Fruit fly (Drosophila melanogaster): ENCODE results near the gene rtp.
A peak's percentile ranks its signal among the peaks of the same experiment; 100 is the strongest.

The rtp gene

dm6 chr3R:5256462-5257146 is 19.5 kb upstream of the rtp start, which contains the start of the genes Enoph and Hph:
Gene Enoph, minus strand, starts transcription at chr3R:5256681.
Gene Hph, plus strand, starts transcription at chr3R:5257037.
- no peak for TF ChIP-seq cnc (optimal IDR thresholded peaks at IDR 0.05)
- peak; percentile 61 for TF ChIP-seq Clk (GFP tag; optimal IDR thresholded peaks at IDR 0.05)
- TF ChIP-seq CG33017 (tag; optimal IDR thresholded peaks at IDR 0.05): peak; percentile 79
- peak; percentile 71 for TF ChIP-seq CG12768 (GFP tag; optimal IDR thresholded peaks at IDR 0.05)
- TF ChIP-seq CG5204 (GFP tag; optimal IDR thresholded peaks at IDR 0.05): no peak
- peak; percentile 93 for TF ChIP-seq tj (GFP tag; optimal IDR thresholded peaks at IDR 0.05)
- peak; percentile 74 for TF ChIP-seq CG7045 (GFP tag; optimal IDR thresholded peaks at IDR 0.05)
- peak; percentile 70 for TF ChIP-seq CG7101 (tag; optimal IDR thresholded peaks at IDR 0.05)
- TF ChIP-seq bab1 (GFP tag; optimal IDR thresholded peaks at IDR 0.05): no peak
- peak; percentile 70 for TF ChIP-seq Crg-1 (GFP tag; optimal IDR thresholded peaks at IDR 0.05)
- peak; percentile 75 for TF ChIP-seq ovo (GFP tag; optimal IDR thresholded peaks at IDR 0.05)
- peak; percentile 56 for TF ChIP-seq kay (GFP tag; ENCODE audit: borderline replicate concordance)
- peak; percentile 33 for TF ChIP-seq cic (GFP tag; optimal IDR thresholded peaks at IDR 0.05)
- TF ChIP-seq Hr96 (GFP tag; optimal IDR thresholded peaks at IDR 0.05): peak; percentile 75
- peak; percentile 61 for TF ChIP-seq CG1620 (GFP tag; optimal IDR thresholded peaks at IDR 0.05)
- peak; percentile 57 for TF ChIP-seq pad (GFP tag; optimal IDR thresholded peaks at IDR 0.05)
- peak; percentile 49 for TF ChIP-seq CG14711 (tag; optimal IDR thresholded peaks at IDR 0.05)
- TF ChIP-seq CG11617 (GFP tag; optimal IDR thresholded peaks at IDR 0.05): peak; percentile 79
- peak; percentile 67 for TF ChIP-seq Mnt (GFP tag; optimal IDR thresholded peaks at IDR 0.05)
- peak; percentile 82 for TF ChIP-seq toe (GFP tag; optimal IDR thresholded peaks at IDR 0.05)

DNA sequence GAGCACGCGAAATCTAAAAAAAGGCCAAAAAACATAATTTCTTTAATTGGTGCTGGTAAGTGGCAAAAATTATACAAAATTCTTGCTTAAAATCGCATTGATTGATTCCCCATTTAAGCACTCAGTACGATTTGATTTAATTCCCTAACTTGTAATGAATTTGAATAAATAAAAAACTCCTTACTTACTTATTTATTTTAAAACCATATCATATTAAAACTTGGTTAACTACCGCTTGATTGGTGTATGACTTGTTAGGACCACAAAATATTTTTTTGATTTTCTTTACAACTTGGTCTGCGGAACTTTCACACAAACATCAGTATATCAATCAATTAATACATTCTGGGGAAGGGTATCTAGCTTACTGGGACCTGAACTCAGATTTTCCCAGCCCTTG is 15.7 kb upstream of the rtp start, which contains the start of gene CG1113:
TSS of gene CG1113 (plus strand) at position 301 of the 400 bp plus-strand sequence.
- TF ChIP-seq pad (GFP tag; optimal IDR thresholded peaks at IDR 0.05) (no peak), Crg-1 (GFP tag; optimal IDR thresholded peaks at IDR 0.05) (no peak), tj (GFP tag; optimal IDR thresholded peaks at IDR 0.05) (no peak), kay (GFP tag; ENCODE audit: borderline replicate concordance) (no peak), toe (GFP tag; optimal IDR thresholded peaks at IDR 0.05) (no peak), Clk (GFP tag; optimal IDR thresholded peaks at IDR 0.05) (no peak), CG1620 (GFP tag; optimal IDR thresholded peaks at IDR 0.05) (no peak), Hr96 (GFP tag; optimal IDR thresholded peaks at IDR 0.05) (no peak), CG12768 (GFP tag; optimal IDR thresholded peaks at IDR 0.05) (no peak), CG5204 (GFP tag; optimal IDR thresholded peaks at IDR 0.05) (no peak), CG14711 (tag; optimal IDR thresholded peaks at IDR 0.05) (no peak), cic (GFP tag; optimal IDR thresholded peaks at IDR 0.05) (no peak), CG7045 (GFP tag; optimal IDR thresholded peaks at IDR 0.05) (no peak), ovo (GFP tag; optimal IDR thresholded peaks at IDR 0.05) (no peak), Mnt (GFP tag; optimal IDR thresholded peaks at IDR 0.05) (no peak)

dm6 chr3R:5251243-5251865 is 14.2 kb upstream of the rtp start, which contains the start of gene CtsF:
Gene CtsF, minus strand, starts transcription at chr3R:5251745.
- TF ChIP-seq pad (GFP tag; optimal IDR thresholded peaks at IDR 0.05) (peak; percentile 76), CG12768 (GFP tag; optimal IDR thresholded peaks at IDR 0.05) (peak; percentile 16), cic (GFP tag; optimal IDR thresholded peaks at IDR 0.05) (peak; percentile 75), tj (GFP tag; optimal IDR thresholded peaks at IDR 0.05) (peak; percentile 52), Hr96 (GFP tag; optimal IDR thresholded peaks at IDR 0.05) (no peak), CG1620 (GFP tag; optimal IDR thresholded peaks at IDR 0.05) (peak; percentile 34), CG11617 (GFP tag; optimal IDR thresholded peaks at IDR 0.05) (peak; percentile 46), toe (GFP tag; optimal IDR thresholded peaks at IDR 0.05) (no peak), CG14711 (tag; optimal IDR thresholded peaks at IDR 0.05) (no peak), ovo (GFP tag; optimal IDR thresholded peaks at IDR 0.05) (peak; percentile 56), Clk (GFP tag; optimal IDR thresholded peaks at IDR 0.05) (no peak), CG7045 (GFP tag; optimal IDR thresholded peaks at IDR 0.05) (peak; percentile 8), CG33017 (tag; optimal IDR thresholded peaks at IDR 0.05) (peak; percentile 48), kay (GFP tag; ENCODE audit: borderline replicate concordance) (no peak), Mnt (GFP tag; optimal IDR thresholded peaks at IDR 0.05) (peak; percentile 73), CG7101 (tag; optimal IDR thresholded peaks at IDR 0.05) (peak; percentile 13), bab1 (GFP tag; optimal IDR thresholded peaks at IDR 0.05) (peak; percentile 82)

- TF ChIP-seq CG7045 (GFP tag; optimal IDR thresholded peaks at IDR 0.05) (peak; percentile 37), Mnt (GFP tag; optimal IDR thresholded peaks at IDR 0.05) (peak; percentile 12), kay (GFP tag; ENCODE audit: borderline replicate concordance) (no peak), pad (GFP tag; optimal IDR thresholded peaks at IDR 0.05) (no peak), CG7101 (tag; optimal IDR thresholded peaks at IDR 0.05) (peak; percentile 35), tj (GFP tag; optimal IDR thresholded peaks at IDR 0.05) (peak; percentile 48), cic (GFP tag; optimal IDR thresholded peaks at IDR 0.05) (peak; percentile 61), CG12768 (GFP tag; optimal IDR thresholded peaks at IDR 0.05) (peak; percentile 62)
Observed at dm6 chr3R:5250530-5251242, 13.6 kb upstream of the rtp start.

DNA sequence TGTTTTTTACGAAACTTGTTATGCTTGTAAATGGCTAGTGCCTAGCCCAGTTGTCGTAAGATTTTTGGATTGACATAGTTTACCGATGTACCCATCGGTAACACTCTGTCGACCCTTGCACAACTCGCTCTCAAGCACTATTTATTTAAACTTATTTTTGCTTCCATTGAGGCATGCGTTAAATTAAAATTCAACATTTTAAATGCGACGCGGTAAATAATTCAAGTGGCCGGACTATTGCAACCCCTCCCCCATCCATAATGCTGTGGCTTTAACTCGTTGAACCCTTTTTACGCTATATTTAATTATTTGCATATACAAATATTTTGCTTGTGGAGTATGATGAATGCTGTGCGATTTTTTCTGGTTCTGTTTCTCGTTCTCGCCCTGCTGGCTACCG is 12.2 kb upstream of the rtp start:
- TF ChIP-seq CG14711 (tag; optimal IDR thresholded peaks at IDR 0.05) (no peak), kay (GFP tag; ENCODE audit: borderline replicate concordance) (peak; percentile 93)

Data from whole organism, adult.